Worm (Caenorhabditis elegans) whole organism, L1 larva: ENCODE measurements around the gene nhr-45.

Experiments
- C16A3.4 ChIP-seq: fragments of 150-350 bp; optimal IDR thresholded peaks from 2 replicates; lab custom pipeline; 2014; ENCODE audit warnings: missing biosample characterization, missing genetic modification characterization
- C34B4.2 ChIP-seq: sonication (generic microtip); optimal IDR thresholded peaks from 2 replicates; lab custom pipeline; 2017; ENCODE audit warnings: mild to moderate bottlenecking, missing genetic modification characterization, missing compliant biosample characterization
- F16B12.6 ChIP-seq: fragments of 150-350 bp; optimal IDR thresholded peaks from 2 replicates; lab custom pipeline; 2014; ENCODE audit warnings: missing biosample characterization, missing genetic modification characterization
- alr-1 ChIP-seq: fragments of 200-800 bp; sonication (Bioruptor generic); optimal IDR thresholded peaks from 2 replicates; lab custom pipeline; 2018; ENCODE audit warnings: borderline replicate concordance, mild to moderate bottlenecking, missing genetic modification characterization, missing compliant biosample characterization
- ama-1 ChIP-seq: fragments of 150-350 bp; optimal IDR thresholded peaks from 2 replicates; lab custom pipeline; 2014
- blmp-1 ChIP-seq: fragments of 150-350 bp; optimal IDR thresholded peaks from 2 replicates; lab custom pipeline; 2014; ENCODE audit warnings: missing biosample characterization, missing genetic modification characterization
- ceh-63 ChIP-seq: fragments of 200-800 bp; sonication (Bioruptor generic); optimal IDR thresholded peaks from 2 replicates; lab custom pipeline; 2018; ENCODE audit warnings: mild to moderate bottlenecking, missing genetic modification characterization, missing compliant biosample characterization
- ceh-8 ChIP-seq: fragments of 200-800 bp; sonication (Bioruptor generic); optimal IDR thresholded peaks from 2 replicates; lab custom pipeline; 2018; ENCODE audit warnings: mild to moderate bottlenecking, missing genetic modification characterization, moderate library complexity, missing compliant biosample characterization
- ceh-82 ChIP-seq, 3 experiments: fragments of 150-350 bp in 1 of 3; sonication (generic microtip) in 2 of 3; optimal IDR thresholded peaks; 2 replicates each; lab custom pipeline; 2014 to 2017; ENCODE audit warnings: missing biosample characterization in 3 of 3, missing genetic modification characterization in 3 of 3
- ceh-90 ChIP-seq: sonication (generic microtip); optimal IDR thresholded peaks from 2 replicates; lab custom pipeline; 2016; ENCODE audit warnings: missing genetic modification characterization, missing compliant biosample characterization
- ces-1 ChIP-seq: fragments of 150-350 bp; optimal IDR thresholded peaks from 2 replicates; lab custom pipeline; 2014; ENCODE audit warnings: missing biosample characterization, missing genetic modification reagents, missing genetic modification characterization
- dpl-1 ChIP-seq, 3 experiments: fragments of 150-350 bp in 2 of 3; sonication (generic microtip) in 1 of 3; optimal IDR thresholded peaks; 2 replicates each; lab custom pipeline; 2014 to 2017; ENCODE audit warnings: missing biosample characterization in 3 of 3, missing genetic modification characterization in 3 of 3, missing genetic modification reagents in 3 of 3
- dsc-1 ChIP-seq: sonication (generic microtip); optimal IDR thresholded peaks from 2 replicates; lab custom pipeline; 2016; ENCODE audit warnings: mild to moderate bottlenecking, missing genetic modification characterization, missing compliant biosample characterization
- efl-1 ChIP-seq, 4 experiments: fragments of 150-350 bp; optimal IDR thresholded peaks in 3 of 4; peaks in 1 of 4; 1 replicate in 1 of 4; 2 replicates in 3 of 4; lab custom pipeline; 2014; ENCODE audit warnings: missing biosample characterization in 2 of 4, missing genetic modification characterization in 2 of 4, missing genetic modification reagents in 2 of 4
- egl-13 ChIP-seq: sonication (generic microtip); optimal IDR thresholded peaks from 2 replicates; lab custom pipeline; 2016; ENCODE audit warnings: missing genotype, missing genetic modification reagents, missing genetic modification characterization, missing compliant biosample characterization
- egl-27 ChIP-seq, 2 experiments: fragments of 150-350 bp in 1 of 2; sonication (generic microtip); optimal IDR thresholded peaks; 3 replicates each; lab custom pipeline; 2017 to 2018; ENCODE audit warnings: missing biosample characterization in 2 of 2, missing genetic modification characterization in 2 of 2, missing genetic modification reagents in 2 of 2
- elt-2 ChIP-seq: sonication (generic microtip); optimal IDR thresholded peaks from 2 replicates; lab custom pipeline; 2016; ENCODE audit warnings: missing genetic modification characterization, mild to moderate bottlenecking, inconsistent platforms, missing compliant biosample characterization, missing genetic modification reagents
- ets-5 ChIP-seq: fragments of 200-800 bp; sonication (Bioruptor generic); IDR thresholded peaks from 2 replicates; pipeline ENCODE4 v1.3.6; 2022; ENCODE audit warnings: missing genetic modification characterization, missing compliant biosample characterization
- fkh-10 ChIP-seq: sonication (generic microtip); optimal IDR thresholded peaks from 2 replicates; lab custom pipeline; 2017; ENCODE audit warnings: missing biosample characterization, missing genetic modification reagents, missing genetic modification characterization
- fkh-8 ChIP-seq: sonication (generic microtip); optimal IDR thresholded peaks from 2 replicates; lab custom pipeline; 2016; ENCODE audit warnings: mild to moderate bottlenecking, missing genetic modification characterization, missing compliant biosample characterization
- hlh-4 ChIP-seq: sonication (generic microtip); optimal IDR thresholded peaks from 2 replicates; lab custom pipeline; 2016; ENCODE audit warnings: mild to moderate bottlenecking, missing genetic modification characterization, missing compliant biosample characterization
- isw-1 ChIP-seq: fragments of 200-800 bp; sonication (Bioruptor generic); IDR thresholded peaks from 2 replicates; pipeline ENCODE4 v1.3.6; 2022; ENCODE audit warnings: missing genetic modification characterization, missing compliant biosample characterization
- lin-14 ChIP-seq: fragments of 200-800 bp; sonication (Bioruptor generic); optimal IDR thresholded peaks from 2 replicates; lab custom pipeline; 2018; ENCODE audit warnings: mild to moderate bottlenecking, missing genetic modification characterization, moderate library complexity, missing compliant biosample characterization
- lin-39 ChIP-seq: fragments of 150-350 bp; optimal IDR thresholded peaks from 2 replicates; lab custom pipeline; 2014; ENCODE audit warnings: missing biosample characterization, missing genetic modification reagents, missing genetic modification characterization
- lir-3 ChIP-seq: sonication (generic microtip); optimal IDR thresholded peaks from 2 replicates; lab custom pipeline; 2016; ENCODE audit warnings: mild to moderate bottlenecking, missing genetic modification characterization, moderate library complexity, missing compliant biosample characterization; ENCODE audit not compliant: poor library complexity
- mab-9 ChIP-seq: fragments of 200-800 bp; sonication (Bioruptor generic); IDR thresholded peaks from 2 replicates; pipeline ENCODE4 v1.3.6; 2022; ENCODE audit warnings: missing genetic modification reagents, missing genetic modification characterization, missing compliant biosample characterization
- mep-1 ChIP-seq: fragments of 150-350 bp; optimal IDR thresholded peaks from 2 replicates; lab custom pipeline; 2014; ENCODE audit warnings: missing biosample characterization, missing genetic modification characterization
- nhr-20 ChIP-seq: sonication (generic microtip); optimal IDR thresholded peaks from 2 replicates; lab custom pipeline; 2016; ENCODE audit warnings: mild to moderate bottlenecking, missing genetic modification characterization, missing compliant biosample characterization
- nhr-71 ChIP-seq: sonication (generic microtip); optimal IDR thresholded peaks from 2 replicates; lab custom pipeline; 2016; ENCODE audit warnings: mild to moderate bottlenecking, missing genetic modification characterization, moderate library complexity, missing compliant biosample characterization
- pag-3 ChIP-seq: sonication (generic microtip); optimal IDR thresholded peaks from 2 replicates; lab custom pipeline; 2017; ENCODE audit warnings: missing genetic modification characterization, mild to moderate bottlenecking, missing compliant biosample characterization, antibody characterized with exemption, borderline replicate concordance; ENCODE audit not compliant: insufficient read depth
- pax-3 ChIP-seq: fragments of 200-800 bp; sonication (Bioruptor generic); optimal IDR thresholded peaks from 2 replicates; lab custom pipeline; 2018; ENCODE audit warnings: mild to moderate bottlenecking, missing genetic modification characterization, moderate library complexity, missing compliant biosample characterization
- rnt-1 ChIP-seq: sonication (generic microtip); optimal IDR thresholded peaks from 2 replicates; lab custom pipeline; 2016; ENCODE audit warnings: mild to moderate bottlenecking, missing genetic modification characterization, moderate library complexity, missing compliant biosample characterization
- skn-1 ChIP-seq: fragments of 150-350 bp; optimal IDR thresholded peaks from 2 replicates; lab custom pipeline; 2014; ENCODE audit warnings: missing biosample characterization, missing genetic modification characterization
- sox-4 ChIP-seq: sonication (generic microtip); optimal IDR thresholded peaks from 2 replicates; lab custom pipeline; 2016; ENCODE audit warnings: missing genetic modification characterization, missing compliant biosample characterization
- swsn-7 ChIP-seq: sonication (generic microtip); optimal IDR thresholded peaks from 2 replicates; lab custom pipeline; 2016; ENCODE audit warnings: missing genetic modification characterization, missing compliant biosample characterization
- unc-130 ChIP-seq: fragments of 150-350 bp; optimal IDR thresholded peaks from 2 replicates; lab custom pipeline; 2017; ENCODE audit warnings: missing biosample characterization, missing genetic modification characterization, inconsistent platforms
- unc-62 ChIP-seq: fragments of 150-350 bp; optimal IDR thresholded peaks from 2 replicates; lab custom pipeline; 2014; ENCODE audit warnings: missing biosample characterization, missing genetic modification reagents, missing genetic modification characterization
- unc-86 ChIP-seq: sonication (generic microtip); optimal IDR thresholded peaks from 2 replicates; lab custom pipeline; 2016; ENCODE audit warnings: missing genetic modification characterization, missing compliant biosample characterization
- zag-1 ChIP-seq: fragments of 150-350 bp; optimal IDR thresholded peaks from 2 replicates; lab custom pipeline; 2014; ENCODE audit warnings: missing biosample characterization, missing genetic modification characterization

Gene nhr-45

DNA sequence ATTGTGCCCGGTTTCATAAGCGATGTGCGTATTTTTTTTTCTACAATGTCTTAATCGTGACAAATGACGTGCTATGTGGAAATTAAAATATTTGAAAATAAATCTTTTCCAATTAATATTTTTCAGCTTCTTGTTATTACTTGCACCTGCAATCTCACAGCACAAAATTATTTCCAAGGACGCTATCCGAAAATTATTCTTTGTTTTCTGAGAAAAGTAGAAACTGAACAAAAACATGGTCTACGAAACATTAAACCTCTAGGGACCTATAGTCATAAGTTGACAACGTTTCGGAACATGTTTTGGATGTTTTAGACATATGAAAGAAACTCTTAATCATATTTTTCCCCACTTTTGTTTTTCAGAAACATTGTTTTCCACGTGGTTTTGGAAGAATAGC, 31.8 kb downstream of the nhr-45 start:
- TF ChIP-seq hlh-4 (tag; lab: Kevin White, UChicago) (peak; percentile 74), nhr-71 (tag; lab: Kevin White, UChicago) (no peak)

DNA sequence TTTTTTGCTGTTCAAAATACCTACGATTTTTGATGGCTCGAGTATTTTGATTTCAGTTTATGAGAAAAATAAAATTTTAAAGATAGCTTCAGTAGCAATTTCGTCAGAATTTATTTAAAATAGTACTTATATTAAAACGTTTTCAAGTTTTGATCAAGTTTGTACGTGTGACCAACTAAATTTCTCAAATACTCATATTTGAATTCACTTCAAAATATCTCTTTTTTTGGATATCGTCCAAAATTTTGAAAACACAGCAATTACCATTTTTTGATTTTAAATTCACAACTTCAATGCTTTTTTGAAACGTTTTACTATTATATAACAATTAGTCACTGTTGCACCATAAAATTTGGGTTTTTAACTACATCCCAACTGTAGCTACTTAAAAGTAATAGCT, 33.2 kb downstream of the nhr-45 start:
- no peak for TF ChIP-seq zag-1 (tag; lab: Kevin White, UChicago)
- no peak for TF ChIP-seq ceh-82 (tag; optimal IDR thresholded peaks at IDR 0.05; lab: Kevin White, UChicago)
- no peak for TF ChIP-seq alr-1 (tag; lab: Kevin White, UChicago)
- TF ChIP-seq mep-1 (tag; lab: Kevin White, UChicago), result no peak
- TF ChIP-seq blmp-1, result no peak
- no peak for TF ChIP-seq dpl-1 (GFP tag; optimal IDR thresholded peaks at IDR 0.05; lab: Kevin White, UChicago)
- no peak for TF ChIP-seq isw-1

- TF ChIP-seq hlh-4 (tag; lab: Kevin White, UChicago) (peak; percentile 92), nhr-71 (tag; lab: Kevin White, UChicago) (peak; percentile 11), blmp-1 (no peak), unc-130 (tag; lab: Kevin White, UChicago) (no peak), fkh-8 (tag; lab: Kevin White, UChicago) (peak; percentile 41)
Measured at ce11 chrX:4625080-4625479, 35.0 kb downstream of the nhr-45 start.

DNA sequence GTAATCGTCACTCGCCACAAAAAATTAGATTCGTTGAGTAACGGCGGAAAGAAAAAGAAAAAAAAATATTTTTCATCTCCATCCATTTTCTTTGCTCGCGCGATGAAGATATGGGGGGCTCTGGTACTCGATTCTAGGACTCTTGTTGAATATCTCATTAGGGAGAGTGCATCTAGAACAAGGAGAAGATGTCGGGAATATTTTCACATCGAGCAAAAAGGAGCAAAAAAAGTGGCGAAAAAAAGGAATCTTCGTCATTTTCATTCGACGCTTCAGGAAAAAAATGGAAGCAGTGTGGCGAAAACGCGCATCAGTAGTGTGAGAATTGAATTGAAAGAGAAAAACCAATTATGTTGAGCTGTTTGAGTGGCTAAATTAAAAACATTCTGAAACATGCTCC, 36.4 kb downstream of the nhr-45 start:
- TF ChIP-seq lin-14 (peak; percentile 62), efl-1 (optimal IDR thresholded peaks at IDR 0.05; lab: Kevin White, UChicago) (no peak), efl-1 (GFP tag; optimal IDR thresholded peaks at IDR 0.05 in 1 of 2; lab: Kevin White, UChicago) (peak in 1 of 2 experiments; percentile 80), lin-39 (tag; lab: Kevin White, UChicago) (no peak), fkh-10 (GFP tag; lab: Kevin White, UChicago) (peak; percentile 39)
- TF ChIP-seq, all 84 proteins: peak for 3

DNA sequence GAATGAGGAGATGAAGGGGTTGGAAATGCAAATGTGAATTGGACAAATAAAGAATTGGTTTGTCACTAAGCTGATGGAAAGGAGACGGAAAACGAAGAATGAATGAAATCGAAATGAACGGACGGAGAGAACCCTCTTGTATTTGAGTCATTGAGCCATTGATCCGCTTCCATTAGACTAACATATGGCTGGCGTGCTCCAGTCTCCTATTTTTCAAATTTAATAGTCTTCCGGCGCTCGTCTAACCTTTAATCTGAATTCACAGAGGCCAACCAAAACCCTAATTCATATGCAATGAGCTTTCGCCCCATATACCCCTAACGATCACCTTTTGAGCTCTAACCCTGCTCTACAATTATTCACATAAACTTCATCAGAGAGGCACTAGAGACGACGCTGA, 38.1 kb downstream of the nhr-45 start, which contains the start of gene C46C11.3:
Gene C46C11.3, plus strand, starts transcription at position 301 of the 400 bp plus-strand sequence.
- TF ChIP-seq ceh-90 (tag; lab: Kevin White, UChicago) (no peak), fkh-8 (tag; lab: Kevin White, UChicago) (peak; percentile 24)

- TF ChIP-seq lin-39 (tag; lab: Kevin White, UChicago) (no peak), nhr-20 (tag; lab: Kevin White, UChicago) (no peak), sox-4 (tag; lab: Kevin White, UChicago) (no peak), egl-27 (tag; optimal IDR thresholded peaks at IDR 0.05; lab: Kevin White, UChicago) (no peak), ets-5 (GFP tag; lab: Robert Waterston, UW) (no peak), fkh-8 (tag; lab: Kevin White, UChicago) (peak; percentile 19), blmp-1 (no peak), ces-1 (no peak), unc-62 (GFP tag; lab: Kevin White, UChicago) (no peak), lir-3 (no peak), elt-2 (tag; lab: Kevin White, UChicago) (no peak), ceh-8 (GFP tag; lab: Kevin White, UChicago) (no peak), mab-9 (GFP tag; lab: Robert Waterston, UW) (no peak), rnt-1 (tag; lab: Kevin White, UChicago) (no peak), pag-3 (tag; lab: Kevin White, UChicago) (no peak), dpl-1 (GFP tag; optimal IDR thresholded peaks at IDR 0.05; lab: Kevin White, UChicago) (no peak), pax-3 (tag; lab: Kevin White, UChicago) (no peak), ama-1 (lab: Kevin White, UChicago) (no peak), skn-1 (no peak), ceh-63 (GFP tag; lab: Kevin White, UChicago) (peak; percentile 21), ceh-82 (tag; optimal IDR thresholded peaks at IDR 0.05; lab: Kevin White, UChicago) (peak in 1 of 3 experiments; percentile 13), C34B4.2 (tag; lab: Kevin White, UChicago) (no peak), fkh-10 (GFP tag; lab: Kevin White, UChicago) (peak; percentile 30), dsc-1 (tag; lab: Kevin White, UChicago) (peak; percentile 38), unc-86 (peak; percentile 28), isw-1 (no peak), F16B12.6 (tag; lab: Kevin White, UChicago) (no peak), C16A3.4 (tag; lab: Kevin White, UChicago) (no peak), swsn-7 (no peak), egl-13 (peak; percentile 21), lin-14 (peak; percentile 71)
- TF ChIP-seq, all 84 proteins: peak for 8
Measured at ce11 chrX:4620019-4620418, 40.1 kb downstream of the nhr-45 start.
